Fruit fly (Drosophila melanogaster) whole organism, pupa: ENCODE measurements around the gene CG10254.

ENCODE experiments used
- CG10348 ChIP-seq: fragments of 200-800 bp; sonication (Bioruptor generic); IDR thresholded peaks from 2 replicates; pipeline ENCODE4 v1.3.6; 2022; ENCODE audit warnings: missing biosample characterization, missing genetic modification characterization
- CG12605 ChIP-seq: fragments of 200-800 bp; sonication (Bioruptor generic); IDR thresholded peaks from 2 replicates; pipeline ENCODE4 v1.3.6; 2022; ENCODE audit warnings: missing biosample characterization, missing genetic modification characterization
- CG13204 ChIP-seq: fragments of 200-800 bp; sonication (Bioruptor generic); optimal IDR thresholded peaks from 2 replicates; lab custom pipeline; 2018; ENCODE audit warnings: missing biosample characterization, mild to moderate bottlenecking, missing genetic modification characterization, moderate library complexity
- CG14655 ChIP-seq: fragments of 200-800 bp; sonication (Bioruptor generic); optimal IDR thresholded peaks from 3 replicates; lab custom pipeline; 2017; ENCODE audit warnings: mild to moderate bottlenecking, missing biosample characterization, missing genetic modification reagents, missing genetic modification characterization
- CG15710 ChIP-seq: fragments of 200-800 bp; sonication (Bioruptor generic); optimal IDR thresholded peaks from 2 replicates; lab custom pipeline; 2018; ENCODE audit warnings: missing biosample characterization, mild to moderate bottlenecking, missing genetic modification characterization, moderate library complexity
- CG17806 ChIP-seq: fragments of 200-800 bp; sonication (Bioruptor generic); optimal IDR thresholded peaks from 2 replicates; lab custom pipeline; 2018; ENCODE audit warnings: missing biosample characterization, mild to moderate bottlenecking, missing genetic modification characterization, moderate library complexity
- CG32121 ChIP-seq: fragments of 200-800 bp; sonication (Bioruptor generic); IDR thresholded peaks from 2 replicates; pipeline ENCODE4 v1.3.6; 2022; ENCODE audit warnings: missing biosample characterization, missing genetic modification characterization
- CG34367 ChIP-seq: fragments of 200-800 bp; sonication (Bioruptor generic); optimal IDR thresholded peaks from 2 replicates; lab custom pipeline; 2018; ENCODE audit warnings: missing biosample characterization, mild to moderate bottlenecking, missing genetic modification characterization
- CG4496 ChIP-seq: fragments of 200-800 bp; sonication (Bioruptor generic); IDR thresholded peaks from 3 replicates; pipeline ENCODE4 v1.3.6; 2022; ENCODE audit warnings: missing biosample characterization, missing genetic modification characterization
- CG8159 ChIP-seq: fragments of 200-800 bp; sonication (Bioruptor generic); optimal IDR thresholded peaks from 3 replicates; lab custom pipeline; 2018; ENCODE audit warnings: missing biosample characterization, mild to moderate bottlenecking, missing genetic modification characterization, moderate library complexity
- CG8301 ChIP-seq: fragments of 200-800 bp; sonication (Bioruptor generic); optimal IDR thresholded peaks from 2 replicates; lab custom pipeline; 2018; ENCODE audit warnings: missing biosample characterization, mild to moderate bottlenecking, missing genetic modification characterization
- CG9948 ChIP-seq: fragments of 200-800 bp; sonication (Bioruptor generic); optimal IDR thresholded peaks from 2 replicates; lab custom pipeline; 2018; ENCODE audit warnings: missing biosample characterization, mild to moderate bottlenecking, missing genetic modification characterization, moderate library complexity
- D1 ChIP-seq: fragments of 200-800 bp; sonication (Bioruptor generic); optimal IDR thresholded peaks from 2 replicates; lab custom pipeline; 2018; ENCODE audit warnings: missing biosample characterization, mild to moderate bottlenecking, missing genetic modification characterization, moderate library complexity
- EcR ChIP-seq: fragments of 200-800 bp; sonication (Bioruptor generic); optimal IDR thresholded peaks from 3 replicates; lab custom pipeline; 2019; ENCODE audit warnings: missing biosample characterization, missing genetic modification characterization, mild to moderate bottlenecking, moderate library complexity, missing genetic modification reagents
- Ets98B ChIP-seq: fragments of 200-800 bp; sonication (Bioruptor generic); IDR thresholded peaks from 2 replicates; pipeline ENCODE4 v1.3.6; 2022; ENCODE audit warnings: missing biosample characterization, missing genetic modification characterization
- Pif1A ChIP-seq: fragments of 200-800 bp; sonication (Bioruptor generic); optimal IDR thresholded peaks from 3 replicates; lab custom pipeline; 2016; ENCODE audit warnings: missing biosample characterization, missing genetic modification characterization
- Pif1B ChIP-seq: fragments of 200-800 bp; sonication (Bioruptor generic); optimal IDR thresholded peaks from 3 replicates; lab custom pipeline; 2016; ENCODE audit warnings: missing biosample characterization, missing genetic modification characterization
- Snoo ChIP-seq: fragments of 200-800 bp; sonication (Bioruptor generic); optimal IDR thresholded peaks from 3 replicates; lab custom pipeline; 2017; ENCODE audit warnings: missing biosample characterization, mild to moderate bottlenecking, missing genetic modification characterization, inconsistent platforms
- fd96Ca ChIP-seq: fragments of 200-800 bp; sonication (Bioruptor generic); IDR thresholded peaks from 3 replicates; pipeline ENCODE4 v1.3.6; 2022; ENCODE audit warnings: missing biosample characterization, missing genetic modification characterization
- gl ChIP-seq: fragments of 200-800 bp; sonication (Bioruptor generic); optimal IDR thresholded peaks from 2 replicates; lab custom pipeline; 2018; ENCODE audit warnings: missing biosample characterization, mild to moderate bottlenecking, missing genetic modification characterization
- rn ChIP-seq: fragments of 200-800 bp; sonication (Bioruptor generic); IDR thresholded peaks from 2 replicates; pipeline ENCODE4 v1.3.6; 2022; ENCODE audit warnings: missing biosample characterization, missing genetic modification characterization

Gene CG10254

DNA sequence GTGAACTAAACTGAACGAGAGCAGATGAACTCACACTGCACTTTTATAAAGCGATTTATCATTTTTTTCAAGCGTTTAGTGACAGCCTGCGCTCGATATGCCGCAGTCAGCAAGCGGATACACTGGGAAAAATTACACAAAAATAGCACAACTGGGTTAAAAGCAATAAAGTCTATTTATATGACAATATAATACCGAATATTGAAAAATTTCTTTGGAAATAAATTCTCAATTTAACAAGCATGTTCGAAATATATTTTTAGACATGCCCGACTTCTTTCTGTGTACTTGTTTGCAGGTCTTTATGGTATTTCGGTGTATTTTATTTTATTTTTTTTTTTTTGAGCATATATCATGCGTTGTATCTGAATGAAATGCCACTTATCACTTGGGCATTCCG, 19.1 kb upstream of the CG10254 start:
- TF ChIP-seq EcR (GFP tag; lab: Kevin White, UChicago) (no peak), CG14655 (GFP tag; lab: Kevin White, UChicago) (peak; percentile 51), Snoo (tag; lab: Kevin White, UChicago) (peak; percentile 78), D1 (tag; lab: Kevin White, UChicago) (no peak), CG13204 (GFP tag; lab: Kevin White, UChicago) (no peak), CG34367 (tag; lab: Kevin White, UChicago) (peak; percentile 70), CG10348 (GFP tag; lab: Robert Waterston, UW) (no peak), Ets98B (GFP tag; lab: Robert Waterston, UW) (peak; percentile 36; the same call in 1 of the 2 replicates), CG17806 (tag; lab: Kevin White, UChicago) (peak; percentile 61), CG12605 (peak; percentile 64), Pif1B (GFP tag; lab: Kevin White, UChicago) (peak; percentile 75), rn (0 out of 2 replicates have a peak, but pooled peaks have one; percentile 45), gl (tag; lab: Kevin White, UChicago) (no peak), CG8301 (tag; lab: Kevin White, UChicago) (peak; percentile 54), CG15710 (peak; percentile 73), Pif1A (peak; percentile 76), CG32121 (GFP tag; lab: Robert Waterston, UW) (no peak), CG8159 (peak; percentile 74), CG4496 (GFP tag; lab: Robert Waterston, UW) (peak; percentile 85), fd96Ca (no peak), CG9948 (peak; percentile 53)

DNA sequence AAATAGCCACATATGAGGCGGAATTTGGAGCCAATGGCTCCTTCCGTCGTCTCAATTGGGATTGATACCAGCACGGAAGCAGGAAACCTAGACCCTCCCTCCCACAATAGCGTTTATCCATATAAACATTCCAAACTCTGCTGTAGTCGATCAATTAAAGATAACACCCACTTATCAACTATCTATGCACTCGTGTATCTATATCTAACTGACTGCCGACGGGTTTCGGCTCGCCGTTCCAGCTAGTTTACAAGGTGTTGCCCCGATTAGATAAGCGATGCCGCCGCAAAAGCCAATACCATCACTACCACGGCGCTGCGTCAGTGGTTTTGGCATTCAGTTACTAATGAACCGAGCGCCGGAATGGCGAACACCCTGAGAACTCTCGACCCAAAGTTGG, 16.4 kb upstream of the CG10254 start, which contains the start of gene CG10300:
Gene CG10300, plus strand, starts transcription at position 333 of the 400 bp plus-strand sequence.
- no peak for TF ChIP-seq CG13204 (GFP tag; lab: Kevin White, UChicago)
- TF ChIP-seq CG12605, result no peak
- no peak for TF ChIP-seq CG34367 (tag; lab: Kevin White, UChicago)
- no peak for TF ChIP-seq CG9948
- TF ChIP-seq Pif1B (GFP tag; lab: Kevin White, UChicago), result no peak
- no peak for TF ChIP-seq Snoo (tag; lab: Kevin White, UChicago)
- no peak for TF ChIP-seq CG32121 (GFP tag; lab: Robert Waterston, UW)
- TF ChIP-seq gl (tag; lab: Kevin White, UChicago), result no peak
- TF ChIP-seq, all 21 proteins: peak for 0

DNA sequence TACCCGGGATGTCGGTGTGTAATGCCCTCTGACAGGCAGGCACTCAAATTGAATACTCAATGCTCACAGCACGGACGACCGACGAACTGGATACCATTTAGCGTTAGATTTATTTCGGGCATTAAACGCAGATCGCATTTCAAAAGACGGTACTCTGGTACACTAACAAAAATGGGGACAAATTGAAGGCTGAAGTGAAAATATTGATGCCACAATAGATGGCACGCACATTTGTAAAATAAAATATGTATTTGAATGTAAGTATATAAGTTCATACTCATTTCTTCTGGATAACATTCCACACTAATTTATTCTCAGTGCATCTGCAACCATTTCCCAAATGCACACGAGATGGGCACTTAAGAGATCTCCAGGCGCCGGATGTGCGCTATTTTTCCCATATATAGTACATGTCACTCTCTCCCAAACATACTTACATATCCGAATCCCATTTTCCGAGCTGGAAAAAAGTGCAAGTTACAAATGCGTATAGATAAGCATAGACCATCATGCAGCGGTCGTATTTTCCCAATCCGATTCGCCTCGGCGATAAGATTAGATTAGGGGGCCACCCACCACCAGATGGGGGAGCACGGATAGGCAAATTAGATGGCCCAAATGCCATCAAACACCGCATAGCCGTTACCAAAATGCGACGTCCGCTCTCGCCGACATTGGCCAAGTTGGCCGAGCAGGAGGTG, 14.9 kb upstream of the CG10254 start, which contains the start of gene CG10301:
Gene CG10301, plus strand, starts transcription at position 651 of the 701 bp plus-strand sequence.
- no peak for TF ChIP-seq D1 (tag; lab: Kevin White, UChicago)
- no peak for TF ChIP-seq CG10348 (GFP tag; lab: Robert Waterston, UW)
- TF ChIP-seq CG14655 (GFP tag; lab: Kevin White, UChicago), result no peak
- TF ChIP-seq CG15710, result no peak
- no peak for TF ChIP-seq CG9948
- TF ChIP-seq EcR (GFP tag; lab: Kevin White, UChicago), result no peak
- no peak for TF ChIP-seq Ets98B (GFP tag; lab: Robert Waterston, UW)
- TF ChIP-seq Pif1B (GFP tag; lab: Kevin White, UChicago), result no peak
- no peak for TF ChIP-seq CG8301 (tag; lab: Kevin White, UChicago)
- no peak for TF ChIP-seq CG32121 (GFP tag; lab: Robert Waterston, UW)
- no peak for TF ChIP-seq Snoo (tag; lab: Kevin White, UChicago)

DNA sequence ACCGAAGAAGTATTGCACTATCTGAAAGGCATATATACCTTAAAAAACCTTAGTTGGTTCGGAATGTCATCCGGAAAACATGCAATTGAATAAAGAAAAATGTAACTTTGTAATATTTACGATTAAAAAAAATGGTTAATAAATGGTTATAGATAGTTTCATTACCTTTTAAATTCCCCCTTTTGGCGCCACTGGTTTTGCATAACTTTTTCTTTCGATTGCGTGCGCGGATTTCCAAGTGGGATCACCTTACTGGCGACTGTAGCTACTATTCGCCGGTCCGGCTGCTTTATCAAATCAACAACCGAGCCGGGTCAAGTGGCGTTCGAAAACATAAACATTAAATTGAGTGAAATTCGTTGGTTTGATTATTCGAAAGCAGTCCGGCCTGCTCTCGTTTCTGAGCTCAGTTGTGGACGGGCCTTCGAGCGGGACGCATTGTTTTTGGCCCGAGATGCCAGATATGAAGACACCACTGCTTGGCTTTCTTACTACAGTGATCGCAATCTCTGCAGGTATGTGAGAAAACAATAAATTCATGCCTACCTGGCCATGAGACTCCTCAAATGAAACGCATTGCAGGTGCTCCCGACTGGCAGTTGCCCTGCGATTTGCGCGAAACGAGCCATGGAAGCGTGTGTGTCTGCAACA, 9.7 kb upstream of the CG10254 start, which contains the start of gene Gba1b:
Gene Gba1b, plus strand, starts transcription at position 422 of the 651 bp plus-strand sequence.
- no peak for TF ChIP-seq Ets98B (GFP tag; lab: Robert Waterston, UW)
- no peak for TF ChIP-seq EcR (GFP tag; lab: Kevin White, UChicago)
- no peak for TF ChIP-seq Pif1B (GFP tag; lab: Kevin White, UChicago)
- TF ChIP-seq CG17806 (tag; lab: Kevin White, UChicago), result no peak
- TF ChIP-seq Snoo (tag; lab: Kevin White, UChicago), result no peak
- TF ChIP-seq CG32121 (GFP tag; lab: Robert Waterston, UW), result no peak
- TF ChIP-seq CG15710, result no peak
- TF ChIP-seq CG8159, result no peak
- no peak for TF ChIP-seq CG14655 (GFP tag; lab: Kevin White, UChicago)
- no peak for TF ChIP-seq CG12605
- TF ChIP-seq gl (tag; lab: Kevin White, UChicago), result no peak
- no peak for TF ChIP-seq CG4496 (GFP tag; lab: Robert Waterston, UW)
- no peak for TF ChIP-seq CG9948
- no peak for TF ChIP-seq fd96Ca
- TF ChIP-seq CG13204 (GFP tag; lab: Kevin White, UChicago), result no peak

DNA sequence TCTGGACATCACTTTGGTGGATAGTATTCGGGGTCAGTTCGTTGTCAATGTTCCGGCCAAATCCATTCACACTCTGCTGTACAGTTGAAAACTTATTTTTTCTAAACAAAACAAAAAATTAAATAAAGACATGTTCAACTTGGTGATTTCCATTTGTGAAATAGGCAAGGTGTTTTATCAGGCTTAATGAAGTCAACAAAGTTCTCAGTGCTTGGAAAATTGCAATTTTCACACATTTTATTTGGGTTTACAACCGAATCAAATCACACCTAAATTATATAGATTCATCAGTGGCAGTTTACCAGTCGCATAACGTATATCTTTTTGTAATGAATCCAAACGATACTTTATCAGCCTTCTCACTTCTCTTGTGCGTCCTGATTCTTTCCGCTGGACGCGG, 7.7 kb upstream of the CG10254 start, which contains the start of gene Qsox4:
Gene Qsox4, plus strand, starts transcription at position 301 of the 400 bp plus-strand sequence.
- TF ChIP-seq CG9948, result no peak
- no peak for TF ChIP-seq fd96Ca
- TF ChIP-seq CG13204 (GFP tag; lab: Kevin White, UChicago), result no peak
- no peak for TF ChIP-seq CG34367 (tag; lab: Kevin White, UChicago)
- no peak for TF ChIP-seq CG8159
- TF ChIP-seq Pif1B (GFP tag; lab: Kevin White, UChicago), result no peak
- TF ChIP-seq CG15710, result no peak
- TF ChIP-seq gl (tag; lab: Kevin White, UChicago), result no peak
- no peak for TF ChIP-seq Ets98B (GFP tag; lab: Robert Waterston, UW)
- no peak for TF ChIP-seq Pif1A
- TF ChIP-seq Snoo (tag; lab: Kevin White, UChicago), result no peak
- TF ChIP-seq CG32121 (GFP tag; lab: Robert Waterston, UW), result no peak
- TF ChIP-seq EcR (GFP tag; lab: Kevin White, UChicago), result no peak
- no peak for TF ChIP-seq CG14655 (GFP tag; lab: Kevin White, UChicago)
- TF ChIP-seq CG10348 (GFP tag; lab: Robert Waterston, UW), result no peak
- TF ChIP-seq CG8301 (tag; lab: Kevin White, UChicago), result no peak
- no peak for TF ChIP-seq rn
- TF ChIP-seq CG4496 (GFP tag; lab: Robert Waterston, UW), result no peak
